Worm (Caenorhabditis elegans) whole organism, L3 larva: ENCODE results near the gene C06A1.3.

Source experiments
- ama-1 ChIP-seq: fragments of 150-350 bp; optimal IDR thresholded peaks from 2 replicates; lab custom pipeline; 2018
- daf-12 ChIP-seq: fragments of 150-350 bp; optimal IDR thresholded peaks from 2 replicates; lab custom pipeline; 2014; ENCODE audit warnings: missing biosample characterization, missing genetic modification reagents, missing genetic modification characterization
- mdl-1 ChIP-seq: fragments of 150-350 bp; optimal IDR thresholded peaks from 2 replicates; lab custom pipeline; 2014; ENCODE audit warnings: missing biosample characterization, missing genetic modification characterization
- pha-4 ChIP-seq: fragments of 150-350 bp; optimal IDR thresholded peaks from 2 replicates; lab custom pipeline; 2014; ENCODE audit warnings: missing biosample characterization, missing genetic modification reagents, missing genetic modification characterization
- tbx-2 ChIP-seq: sonication (generic microtip); optimal IDR thresholded peaks from 2 replicates; lab custom pipeline; 2016; ENCODE audit warnings: mild to moderate bottlenecking, missing genetic modification characterization, missing compliant biosample characterization
- unc-62 ChIP-seq: fragments of 150-350 bp; sonication (generic microtip); optimal IDR thresholded peaks from 4 replicates; lab custom pipeline; 2014; ENCODE audit warnings: missing biosample characterization, missing genetic modification reagents, missing genetic modification characterization

ce11 chrII:10598039-10598438, 26.0 kb downstream of the C06A1.3 start, which contains the start of gene C14A4.8:
- TF ChIP-seq mdl-1 (tag; lab: Kevin White, UChicago) (no peak), ama-1 (lab: Kevin White, UChicago) (no peak), unc-62 (GFP tag; lab: Kevin White, UChicago) (no peak), daf-12 (tag; lab: Kevin White, UChicago) (no peak), tbx-2 (tag; lab: Kevin White, UChicago) (no peak), pha-4 (no peak)
